Worm (Caenorhabditis elegans) whole organism, L2 larva: ENCODE results near the gene str-2.

Experiments used
- ama-1 ChIP-seq: fragments of 150-350 bp; optimal IDR thresholded peaks from 2 replicates; lab custom pipeline; 2018; ENCODE audit warnings: inconsistent platforms
- ceh-82 ChIP-seq: fragments of 150-350 bp; optimal IDR thresholded peaks from 2 replicates; lab custom pipeline; 2014; ENCODE audit warnings: missing biosample characterization, missing genetic modification characterization
- fos-1 ChIP-seq: fragments of 150-350 bp; optimal IDR thresholded peaks from 2 replicates; lab custom pipeline; 2014; ENCODE audit warnings: missing biosample characterization, missing genetic modification characterization
- nhr-11 ChIP-seq: fragments of 150-350 bp; optimal IDR thresholded peaks from 2 replicates; lab custom pipeline; 2014; ENCODE audit warnings: missing biosample characterization, missing genetic modification characterization
- nhr-25 ChIP-seq: fragments of 150-350 bp; sonication (generic microtip); optimal IDR thresholded peaks from 3 replicates; lab custom pipeline; 2014; ENCODE audit warnings: missing biosample characterization, missing genetic modification characterization
- sma-3 ChIP-seq: sonication (generic microtip); optimal IDR thresholded peaks from 2 replicates; lab custom pipeline; 2016; ENCODE audit warnings: missing genetic modification reagents, missing genetic modification characterization, missing compliant biosample characterization
- unc-55 ChIP-seq: fragments of 150-350 bp; sonication (generic microtip); optimal IDR thresholded peaks from 3 replicates; lab custom pipeline; 2014; ENCODE audit warnings: missing biosample characterization, missing genetic modification reagents, missing genetic modification characterization
- unc-62 ChIP-seq: fragments of 150-350 bp; optimal IDR thresholded peaks from 2 replicates; lab custom pipeline; 2014; ENCODE audit warnings: missing biosample characterization, missing genetic modification reagents, missing genetic modification characterization
- zag-1 ChIP-seq: fragments of 150-350 bp; optimal IDR thresholded peaks from 2 replicates; lab custom pipeline; 2014; ENCODE audit warnings: missing biosample characterization, missing genetic modification characterization
- ztf-1 ChIP-seq: fragments of 200-800 bp; sonication (Bioruptor generic); conservative IDR thresholded peaks from 2 replicates; pipeline ENCODE4 v1.3.6; 2022; ENCODE audit warnings: missing genetic modification characterization, missing compliant biosample characterization
- ztf-4 ChIP-seq: fragments of 150-350 bp; optimal IDR thresholded peaks from 2 replicates; lab custom pipeline; 2014; ENCODE audit warnings: missing biosample characterization, missing genetic modification characterization

DNA sequence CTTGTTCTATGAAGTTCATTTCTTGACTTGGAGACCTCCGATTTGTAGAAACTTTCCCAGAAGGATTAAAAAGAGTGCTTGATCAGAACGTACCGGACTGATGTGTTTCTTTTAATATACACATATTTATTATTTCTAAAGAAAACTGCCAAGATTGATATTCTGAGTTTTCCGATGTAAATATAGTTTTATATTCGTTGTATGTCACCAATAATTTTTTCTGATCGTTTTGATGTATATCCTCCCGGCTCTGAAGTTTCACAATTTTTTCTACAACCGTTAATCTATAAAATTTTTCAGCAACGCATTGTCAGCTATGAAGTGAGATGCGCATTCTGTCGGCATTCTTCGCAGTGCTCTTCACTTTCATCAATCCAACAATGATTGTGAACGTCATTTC is 27.5 kb downstream of the str-2 start, which contains the start of gene F46B6.9:
- no peak for TF ChIP-seq nhr-11
- no peak for TF ChIP-seq ztf-1 (GFP tag; lab: Robert Waterston, UW)
- no peak for TF ChIP-seq unc-55
- TF ChIP-seq ama-1 (lab: Kevin White, UChicago) = no peak
- TF ChIP-seq unc-62 = no peak
- no peak for TF ChIP-seq sma-3 (GFP tag; lab: Kevin White, UChicago)
- no peak for TF ChIP-seq fos-1
- TF ChIP-seq ceh-82 (tag; lab: Kevin White, UChicago) = no peak
- TF ChIP-seq ztf-4 (tag; lab: Kevin White, UChicago) = no peak
- TF ChIP-seq zag-1 = no peak
- TF ChIP-seq nhr-25 (tag; lab: Kevin White, UChicago) = no peak
